Fruit fly (Drosophila melanogaster) ovary, adult (tissue): ENCODE results near the gene Rbp9.

Experiments used
- CG17801 ChIP-seq: fragments of 200-800 bp; optimal IDR thresholded peaks from 2 replicates; lab custom pipeline; 2019; ENCODE audit warnings: missing biosample characterization, mild to moderate bottlenecking, missing genetic modification characterization, moderate library complexity; ENCODE audit not compliant: partially characterized antibody

The Rbp9 gene

dm6 chr2L:2993236-2993635 lies 38.7 kb downstream of the Rbp9 start:
- no peak for TF ChIP-seq CG17801 (GFP tag; lab: Kevin White, UChicago)

dm6 chr2L:2993702-2994101 lies 39.1 kb downstream of the Rbp9 start:
- TF ChIP-seq CG17801 (GFP tag; lab: Kevin White, UChicago): no peak

- TF ChIP-seq CG17801 (GFP tag; lab: Kevin White, UChicago): peak; percentile 15
Observed at dm6 chr2L:2999113-2999512, 44.6 kb downstream of the Rbp9 start, which contains the start of gene Ccdc85. Gene Ccdc85, plus strand, starts transcription at chr2L:2999286.

dm6 chr2L:2999609-3000008 lies 45.0 kb downstream of the Rbp9 start:
- no peak for TF ChIP-seq CG17801 (GFP tag; lab: Kevin White, UChicago)

dm6 chr2L:3000517-3000934 lies 46.0 kb downstream of the Rbp9 start:
- TF ChIP-seq CG17801 (GFP tag; lab: Kevin White, UChicago): no peak

dm6 chr2L:3001953-3002352 lies 47.4 kb downstream of the Rbp9 start:
- no peak for TF ChIP-seq CG17801 (GFP tag; lab: Kevin White, UChicago)

dm6 chr2L:3003399-3003798 lies 48.8 kb downstream of the Rbp9 start:
- TF ChIP-seq CG17801 (GFP tag; lab: Kevin White, UChicago): no peak

- TF ChIP-seq CG17801 (GFP tag; lab: Kevin White, UChicago): no peak
Observed at dm6 chr2L:3004601-3005000, 50.0 kb downstream of the Rbp9 start.

- TF ChIP-seq CG17801 (GFP tag; lab: Kevin White, UChicago): no peak
Observed at dm6 chr2L:3005483-3005882, 50.9 kb downstream of the Rbp9 start.

- TF ChIP-seq CG17801 (GFP tag; lab: Kevin White, UChicago): no peak
Observed at dm6 chr2L:3006194-3006593, 51.6 kb downstream of the Rbp9 start.

- no peak for TF ChIP-seq CG17801 (GFP tag; lab: Kevin White, UChicago)
Observed at dm6 chr2L:3006925-3007426, 52.4 kb downstream of the Rbp9 start.

dm6 chr2L:3009438-3009837 lies 54.9 kb downstream of the Rbp9 start:
- no peak for TF ChIP-seq CG17801 (GFP tag; lab: Kevin White, UChicago)

dm6 chr2L:3011484-3011883 lies 56.9 kb downstream of the Rbp9 start:
- TF ChIP-seq CG17801 (GFP tag; lab: Kevin White, UChicago): no peak

dm6 chr2L:3012780-3013179 lies 58.2 kb downstream of the Rbp9 start:
- TF ChIP-seq CG17801 (GFP tag; lab: Kevin White, UChicago): no peak
